Worm (Caenorhabditis elegans) whole organism, early embryonic: ENCODE results near the gene his-38.

Experiments used
- F13C5.2 ChIP-seq: sonication (generic microtip); optimal IDR thresholded peaks from 2 replicates; lab custom pipeline; 2017; ENCODE audit warnings: mild to moderate bottlenecking, missing genetic modification characterization, inconsistent platforms, missing compliant biosample characterization
- aly-1 ChIP-seq: sonication (generic microtip); optimal IDR thresholded peaks from 2 replicates; lab custom pipeline; 2016; ENCODE audit warnings: missing genetic modification characterization, missing compliant biosample characterization
- ama-1 ChIP-seq: fragments of 150-350 bp; optimal IDR thresholded peaks from 2 replicates; lab custom pipeline; 2014
- ceh-13 ChIP-seq: fragments of 200-800 bp; sonication (Bioruptor generic); optimal IDR thresholded peaks from 2 replicates; lab custom pipeline; 2018; ENCODE audit warnings: mild to moderate bottlenecking, missing genetic modification characterization, missing compliant biosample characterization
- ets-7 ChIP-seq: sonication (generic microtip); optimal IDR thresholded peaks from 2 replicates; lab custom pipeline; 2016; ENCODE audit warnings: missing genotype, missing genetic modification characterization, missing compliant biosample characterization
- sea-1 ChIP-seq: fragments of 200-800 bp; sonication (Bioruptor generic); conservative IDR thresholded peaks from 2 replicates; pipeline ENCODE4 v1.3.6; 2022; ENCODE audit warnings: missing genetic modification characterization, missing compliant biosample characterization

DNA sequence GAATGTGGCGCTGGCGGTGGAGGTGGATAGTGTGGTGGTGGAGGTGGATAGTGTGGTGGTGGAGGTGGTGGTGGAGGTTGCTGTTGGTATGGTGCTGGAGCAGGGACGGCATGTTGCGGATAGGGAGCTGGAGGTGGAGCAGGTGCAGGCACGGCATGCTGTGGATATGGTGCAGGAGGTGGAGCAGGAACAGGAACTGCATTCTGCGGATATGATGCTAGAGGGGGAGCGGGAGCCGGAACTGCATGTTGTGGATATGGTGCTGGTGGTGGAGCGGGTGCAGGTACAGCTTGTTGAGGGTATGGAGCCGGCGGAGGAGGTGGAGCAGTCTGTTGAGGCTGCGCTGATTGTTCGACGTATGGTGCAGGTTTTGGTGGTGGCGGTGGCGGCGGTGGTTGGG, 40.7 kb downstream of the his-38 start:
- TF ChIP-seq ceh-13 (GFP tag; lab: Kevin White, UChicago) (no peak), F13C5.2 (tag; lab: Kevin White, UChicago) (no peak), sea-1 (GFP tag; lab: Robert Waterston, UW) (0 out of 2 replicates have a peak, but pooled peaks have one; percentile 31), ama-1 (lab: Kevin White, UChicago) (no peak), ets-7 (tag; lab: Kevin White, UChicago) (no peak), aly-1 (tag; lab: Kevin White, UChicago) (no peak)
